Worm (Caenorhabditis elegans) whole organism, late embryonic: ENCODE measurements around the gene T19D12.10.

Experiments used
- F13H6.1 ChIP-seq: sonication (generic microtip); optimal IDR thresholded peaks from 2 replicates; lab custom pipeline; 2016; ENCODE audit warnings: missing genetic modification characterization, missing compliant biosample characterization
- ceh-31 ChIP-seq: sonication (generic microtip); optimal IDR thresholded peaks from 2 replicates; lab custom pipeline; 2016; ENCODE audit warnings: missing genetic modification characterization, missing compliant biosample characterization
- ceh-45 ChIP-seq: fragments of 200-800 bp; sonication (Bioruptor generic); IDR thresholded peaks from 2 replicates; pipeline ENCODE4 v1.3.6; 2022; ENCODE audit warnings: missing genetic modification reagents, missing genetic modification characterization, missing compliant biosample characterization
- dmd-4 ChIP-seq: sonication (generic microtip); optimal IDR thresholded peaks from 2 replicates; lab custom pipeline; 2016; ENCODE audit warnings: borderline replicate concordance, missing genetic modification characterization, missing compliant biosample characterization
- elt-2 ChIP-seq: sonication (generic microtip); optimal IDR thresholded peaks from 2 replicates; lab custom pipeline; 2016; ENCODE audit warnings: missing genetic modification reagents, missing genetic modification characterization, missing compliant biosample characterization
- ets-4 ChIP-seq: sonication (generic microtip); optimal IDR thresholded peaks from 2 replicates; lab custom pipeline; 2016; ENCODE audit warnings: missing genetic modification characterization, missing compliant biosample characterization
- lim-6 ChIP-seq: sonication (generic microtip); optimal IDR thresholded peaks from 2 replicates; lab custom pipeline; 2016; ENCODE audit warnings: missing genetic modification characterization, missing compliant biosample characterization
- madf-2 ChIP-seq: sonication (generic microtip); optimal IDR thresholded peaks from 2 replicates; lab custom pipeline; 2017; ENCODE audit warnings: missing genetic modification characterization, missing compliant biosample characterization
- nfya-1 ChIP-seq: sonication (generic microtip); optimal IDR thresholded peaks from 2 replicates; lab custom pipeline; 2017; ENCODE audit warnings: missing genetic modification characterization, mild to moderate bottlenecking, missing compliant biosample characterization, antibody characterized with exemption, moderate library complexity
- pag-3 ChIP-seq: sonication (generic microtip); optimal IDR thresholded peaks from 2 replicates; lab custom pipeline; 2016; ENCODE audit warnings: missing compliant biosample characterization, missing genetic modification characterization, borderline replicate concordance
- pha-4 ChIP-seq: fragments of 150-350 bp; optimal IDR thresholded peaks from 2 replicates; lab custom pipeline; 2018; ENCODE audit warnings: missing biosample characterization, missing genetic modification reagents, missing genetic modification characterization
- unc-3 ChIP-seq, 2 experiments: fragments of 200-800 bp in 1 of 2; sonication (Bioruptor generic) in 1 of 2; sonication (generic microtip) in 1 of 2; conservative IDR thresholded peaks in 1 of 2; optimal IDR thresholded peaks in 1 of 2; 2 replicates each; pipeline versions ENCODE4 v1.3.6 to Lab custom; 2016 to 2022; ENCODE audit warnings: missing compliant biosample characterization in 2 of 2, missing genetic modification characterization in 2 of 2, missing genetic modification reagents in 1 of 2
- unc-86 ChIP-seq: sonication (generic microtip); optimal IDR thresholded peaks from 2 replicates; lab custom pipeline; 2016; ENCODE audit warnings: missing genetic modification characterization, missing compliant biosample characterization

DNA sequence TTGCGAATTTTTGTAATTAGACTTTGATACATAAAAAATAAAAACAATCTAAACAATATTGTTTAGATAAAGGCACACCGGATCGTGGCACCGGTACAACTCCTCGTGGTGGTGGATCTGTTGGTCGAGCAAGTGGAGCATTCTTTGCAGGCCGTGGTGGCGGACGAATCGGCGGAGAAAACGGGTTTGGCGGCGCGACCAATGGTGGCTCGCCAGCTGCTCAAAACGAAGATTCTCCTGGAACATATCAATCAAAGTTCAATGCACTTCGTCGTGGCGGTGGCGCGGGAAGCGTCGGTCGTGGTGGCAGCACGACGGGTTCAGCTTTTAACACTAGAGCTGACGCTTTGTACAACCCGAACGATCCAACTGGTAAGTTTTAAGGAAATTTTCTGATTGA is 27.3 kb upstream of the T19D12.10 start:
- TF ChIP-seq unc-3 (GFP tag; conservative IDR thresholded peaks at IDR 0.05; lab: Robert Waterston, UW) (no peak), unc-3 (tag; optimal IDR thresholded peaks at IDR 0.05; lab: Kevin White, UChicago) (no peak), unc-86 (tag; lab: Kevin White, UChicago) (no peak), dmd-4 (tag; lab: Kevin White, UChicago) (no peak), lim-6 (tag; lab: Kevin White, UChicago) (no peak), pha-4 (tag; lab: Kevin White, UChicago) (no peak), ceh-31 (tag; lab: Kevin White, UChicago) (no peak), F13H6.1 (tag; lab: Kevin White, UChicago) (no peak), nfya-1 (tag; lab: Kevin White, UChicago) (no peak), ceh-45 (no peak), elt-2 (tag; lab: Kevin White, UChicago) (no peak), pag-3 (tag; lab: Kevin White, UChicago) (no peak), madf-2 (tag; lab: Kevin White, UChicago) (no peak), ets-4 (no peak)
